Worm (Caenorhabditis elegans) whole organism, early embryonic: ENCODE results near the gene R52.6.
"Not testable (repeated sequence)": the region's sequence is repeated elsewhere in the genome, so short reads cannot be mapped to it uniquely, and the experiment has no call there.

Experiments used
- B0310.2 ChIP-seq: sonication (generic microtip); optimal IDR thresholded peaks from 2 replicates; lab custom pipeline; 2016; ENCODE audit warnings: mild to moderate bottlenecking, missing genetic modification characterization, missing compliant biosample characterization
- F13C5.2 ChIP-seq: sonication (generic microtip); optimal IDR thresholded peaks from 2 replicates; lab custom pipeline; 2017; ENCODE audit warnings: mild to moderate bottlenecking, missing genetic modification characterization, inconsistent platforms, missing compliant biosample characterization
- aly-1 ChIP-seq: sonication (generic microtip); optimal IDR thresholded peaks from 2 replicates; lab custom pipeline; 2016; ENCODE audit warnings: missing genetic modification characterization, missing compliant biosample characterization
- ama-1 ChIP-seq: fragments of 150-350 bp; optimal IDR thresholded peaks from 2 replicates; lab custom pipeline; 2014
- ceh-13 ChIP-seq: fragments of 200-800 bp; sonication (Bioruptor generic); optimal IDR thresholded peaks from 2 replicates; lab custom pipeline; 2018; ENCODE audit warnings: mild to moderate bottlenecking, missing genetic modification characterization, missing compliant biosample characterization
- ceh-36 ChIP-seq: sonication (generic microtip); optimal IDR thresholded peaks from 2 replicates; lab custom pipeline; 2016; ENCODE audit warnings: missing genetic modification characterization, inconsistent platforms, missing compliant biosample characterization
- ets-7 ChIP-seq: sonication (generic microtip); optimal IDR thresholded peaks from 2 replicates; lab custom pipeline; 2016; ENCODE audit warnings: missing genotype, missing genetic modification characterization, missing compliant biosample characterization
- flt-1 ChIP-seq: fragments of 200-800 bp; sonication (Bioruptor generic); IDR thresholded peaks from 2 replicates; pipeline ENCODE4 v1.3.6; 2022; ENCODE audit warnings: missing genetic modification characterization, missing compliant biosample characterization
- hmbx-1 ChIP-seq: sonication (generic microtip); optimal IDR thresholded peaks from 2 replicates; lab custom pipeline; 2016; ENCODE audit warnings: mild to moderate bottlenecking, missing genetic modification characterization, missing compliant biosample characterization
- hmg-4 ChIP-seq: fragments of 200-800 bp; sonication (Bioruptor generic); optimal IDR thresholded peaks from 2 replicates; lab custom pipeline; 2018; ENCODE audit warnings: mild to moderate bottlenecking, missing genetic modification characterization, missing compliant biosample characterization
- hnd-1 ChIP-seq: sonication (generic microtip); optimal IDR thresholded peaks from 2 replicates; lab custom pipeline; 2016; ENCODE audit warnings: missing genetic modification characterization, missing compliant biosample characterization
- pes-1 ChIP-seq: fragments of 200-800 bp; sonication (Bioruptor generic); IDR thresholded peaks from 2 replicates; pipeline ENCODE4 v1.3.6; 2022; ENCODE audit warnings: missing genetic modification reagents, missing genetic modification characterization, missing compliant biosample characterization
- scrt-1 ChIP-seq: fragments of 200-800 bp; sonication (Bioruptor generic); IDR thresholded peaks from 2 replicates; pipeline ENCODE4 v1.3.6; 2022; ENCODE audit warnings: missing genetic modification characterization, missing compliant biosample characterization
- sea-1 ChIP-seq: fragments of 200-800 bp; sonication (Bioruptor generic); conservative IDR thresholded peaks from 2 replicates; pipeline ENCODE4 v1.3.6; 2022; ENCODE audit warnings: missing genetic modification characterization, missing compliant biosample characterization
- tbx-11 ChIP-seq: fragments of 200-800 bp; sonication (Bioruptor generic); IDR thresholded peaks from 2 replicates; pipeline ENCODE4 v1.3.6; 2022; ENCODE audit warnings: missing genetic modification characterization, missing compliant biosample characterization
- tbx-37 ChIP-seq: fragments of 200-800 bp; sonication (Bioruptor generic); conservative IDR thresholded peaks from 2 replicates; pipeline ENCODE4 v1.3.6; 2022; ENCODE audit warnings: missing genetic modification reagents, missing genetic modification characterization, missing compliant biosample characterization
- tra-4 ChIP-seq: sonication (generic microtip); optimal IDR thresholded peaks from 2 replicates; lab custom pipeline; 2017; ENCODE audit warnings: missing genetic modification characterization, missing compliant biosample characterization

R52.6 gene

ce11 chrII:2071429-2071828 lies 41.4 kb downstream of the R52.6 start, which contains the start of gene F07E5.7:
TSS of gene F07E5.7 (minus strand) at chrII:2071529.
- TF ChIP-seq ama-1 (lab: Kevin White, UChicago): no peak
- no peak for TF ChIP-seq tra-4 (tag; lab: Kevin White, UChicago)

- not testable (repeated sequence) for TF ChIP-seq ets-7 (tag; lab: Kevin White, UChicago); tra-4 (tag; lab: Kevin White, UChicago); hnd-1
These were observed 45.3 kb downstream of the R52.6 start, which contains the start of gene F07E5.12 for ce11 chrII:2067451-2068021. TSS of gene F07E5.12 (plus strand) at chrII:2067971.

ce11 chrII:2064497-2064896 lies 48.4 kb downstream of the R52.6 start, which contains the start of gene fbxb-6:
TSS of gene fbxb-6 (plus strand) at chrII:2064797.
- TF ChIP-seq hmg-4 (GFP tag; lab: Kevin White, UChicago): no peak
- TF ChIP-seq pes-1 (GFP tag; lab: Robert Waterston, UW): no peak
- TF ChIP-seq aly-1 (tag; lab: Kevin White, UChicago): no peak
- TF ChIP-seq scrt-1 (GFP tag; lab: Robert Waterston, UW): no peak
- no peak for TF ChIP-seq hmbx-1 (tag; lab: Kevin White, UChicago)
- TF ChIP-seq ceh-36 (tag; lab: Kevin White, UChicago): no peak
- no peak for TF ChIP-seq B0310.2 (tag; lab: Kevin White, UChicago)
- no peak for TF ChIP-seq ama-1 (lab: Kevin White, UChicago)
- no peak for TF ChIP-seq ets-7 (tag; lab: Kevin White, UChicago)
- no peak for TF ChIP-seq flt-1 (GFP tag; lab: Robert Waterston, UW)
- no peak for TF ChIP-seq F13C5.2 (tag; lab: Kevin White, UChicago)
- TF ChIP-seq tra-4 (tag; lab: Kevin White, UChicago): no peak

DNA sequence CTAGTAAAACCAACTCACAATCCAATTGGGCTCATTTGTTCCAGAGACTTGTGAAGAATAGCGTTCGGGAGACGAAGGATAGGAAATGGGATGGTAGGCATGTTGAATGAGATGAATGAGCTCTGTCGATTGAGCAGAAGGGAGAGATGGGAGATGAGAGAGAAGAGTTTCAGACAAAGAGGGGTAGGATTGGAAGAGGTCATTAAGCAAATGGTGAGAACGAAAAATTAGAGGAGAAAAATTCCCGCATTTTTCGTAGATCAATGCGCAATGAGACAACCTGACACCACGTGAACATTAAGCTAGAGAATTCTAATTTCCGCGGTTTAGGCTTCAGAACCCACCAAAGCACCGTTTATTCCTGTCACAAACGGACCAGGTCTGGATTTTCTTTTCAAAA lies 48.9 kb downstream of the R52.6 start, which contains the start of gene F07E5.13:
Gene F07E5.13, minus strand, starts transcription at position 101 of the 400 bp plus-strand sequence.
- TF ChIP-seq ets-7 (tag; lab: Kevin White, UChicago) (no peak), hnd-1 (no peak), sea-1 (GFP tag; lab: Robert Waterston, UW) (no peak), tra-4 (tag; lab: Kevin White, UChicago) (no peak), aly-1 (tag; lab: Kevin White, UChicago) (no peak), tbx-11 (GFP tag; lab: Robert Waterston, UW) (no peak), tbx-37 (GFP tag; lab: Robert Waterston, UW) (no peak), ceh-36 (tag; lab: Kevin White, UChicago) (no peak), hmbx-1 (tag; lab: Kevin White, UChicago) (no peak), B0310.2 (tag; lab: Kevin White, UChicago) (no peak), ama-1 (lab: Kevin White, UChicago) (no peak), ceh-13 (GFP tag; lab: Kevin White, UChicago) (no peak), F13C5.2 (tag; lab: Kevin White, UChicago) (no peak), hmg-4 (GFP tag; lab: Kevin White, UChicago) (no peak), scrt-1 (GFP tag; lab: Robert Waterston, UW) (no peak), pes-1 (GFP tag; lab: Robert Waterston, UW) (no peak), flt-1 (GFP tag; lab: Robert Waterston, UW) (no peak)
